Worm (Caenorhabditis elegans) whole organism, midembryonic: Measurements from ENCODE around the gene daf-22.

Experiments
- tab-1 ChIP-seq: fragments of 200-800 bp; sonication (Bioruptor generic); IDR thresholded peaks from 2 replicates; pipeline ENCODE4 v1.3.6; 2022; ENCODE audit warnings: missing genetic modification characterization, missing compliant biosample characterization
- ztf-29 ChIP-seq: fragments of 200-800 bp; sonication (Bioruptor generic); IDR thresholded peaks from 2 replicates; pipeline ENCODE4 v1.3.6; 2022; ENCODE audit warnings: missing genetic modification reagents, missing genetic modification characterization, missing compliant biosample characterization

DNA sequence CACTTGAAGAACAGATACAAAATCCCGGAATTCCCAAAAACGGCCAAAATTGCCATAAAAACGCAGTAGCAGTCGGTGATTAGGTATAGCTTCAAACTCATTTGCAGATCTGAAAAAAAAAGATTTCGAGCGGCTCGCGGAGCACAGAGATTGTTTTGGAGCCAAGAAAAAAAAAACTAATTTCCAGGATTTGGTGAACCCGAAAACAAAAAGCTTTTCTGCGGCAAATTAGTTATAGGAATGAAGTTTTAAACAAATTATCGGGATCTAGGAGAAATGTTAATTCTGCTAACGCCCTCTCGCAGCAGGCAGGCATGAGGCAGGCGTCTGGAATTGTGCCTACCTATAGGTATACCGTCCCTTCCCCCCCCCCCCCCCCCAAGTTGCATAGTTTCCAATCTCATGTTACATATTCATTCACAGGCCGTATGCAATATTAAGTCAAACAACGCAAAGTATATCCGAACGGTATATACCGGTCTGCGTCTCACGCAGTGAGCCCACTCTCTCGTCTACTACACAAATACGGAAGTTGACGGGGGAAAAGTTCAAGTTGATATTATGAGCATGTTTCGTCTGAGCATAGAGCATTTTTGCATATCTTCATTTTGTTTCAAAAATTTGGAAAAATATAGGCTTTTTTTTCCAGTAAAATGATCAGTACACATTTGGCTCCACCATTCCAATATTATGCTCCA, 19.3 kb upstream of the daf-22 start, which contains the start of the genes W05H5.1 and pitr-6:
- TF ChIP-seq ztf-29 (GFP tag; lab: Robert Waterston, UW) (no peak), tab-1 (GFP tag; lab: Robert Waterston, UW) (no peak)
